Worm (Caenorhabditis elegans): ENCODE data around the gene ntl-4.

DNA sequence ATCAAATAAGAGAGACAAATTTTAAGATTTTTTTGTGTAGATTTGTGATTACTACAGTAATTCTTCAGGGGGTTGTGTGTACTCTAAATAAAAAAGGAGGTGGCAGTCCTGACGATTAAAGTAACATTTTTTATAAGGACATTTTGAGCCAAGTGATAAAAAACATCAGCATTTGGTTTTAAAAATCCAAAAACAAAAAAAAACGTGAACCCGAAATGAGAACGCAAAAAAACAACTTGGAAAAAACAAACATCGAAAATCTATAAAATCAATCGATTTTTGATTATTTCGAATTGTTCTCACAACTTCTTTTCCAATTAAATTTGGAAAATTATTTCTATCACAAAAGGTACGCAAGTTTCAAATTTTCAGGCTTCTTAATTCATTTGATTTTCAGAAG lies 39.9 kb upstream of the ntl-4 start, which contains the start of gene T06C10.3:
- TF ChIP-seq nhr-12 (tag; optimal IDR thresholded peaks at IDR 0.05): no peak
- TF ChIP-seq ceh-43 (GFP tag; optimal IDR thresholded peaks at IDR 0.05): no peak
- no peak for TF ChIP-seq sptf-1 (tag; optimal IDR thresholded peaks at IDR 0.05)
- TF ChIP-seq unc-62 (GFP tag; optimal IDR thresholded peaks at IDR 0.05): no peak
- TF ChIP-seq ceh-39 (tag; optimal IDR thresholded peaks at IDR 0.05): no peak

Measured in whole organism, mixed stage, embryonic.